Worm (Caenorhabditis elegans): ENCODE data around the gene T24F1.4.
A peak's percentile ranks its signal among the peaks of the same experiment; 100 is the strongest.

The T24F1.4 gene

ce11 chrII:11314165-11314564 is at the start of gene T24F1.4:
T24F1.4 (minus strand) TSS chrII:11314265.
- TF ChIP-seq tra-4 (tag; optimal IDR thresholded peaks at IDR 0.05) (no peak), tbx-11 (GFP tag; IDR thresholded peaks at IDR 0.05) (no peak), tbx-37 (GFP tag; conservative IDR thresholded peaks at IDR 0.05) (no peak), flt-1 (GFP tag; IDR thresholded peaks at IDR 0.05) (no peak), hnd-1 (tag; optimal IDR thresholded peaks at IDR 0.05) (no peak), ceh-13 (GFP tag; optimal IDR thresholded peaks at IDR 0.05) (no peak), sea-1 (GFP tag; conservative IDR thresholded peaks at IDR 0.05) (no peak), aly-1 (tag; optimal IDR thresholded peaks at IDR 0.05) (no peak), ceh-36 (tag; optimal IDR thresholded peaks at IDR 0.05) (no peak), B0310.2 (tag; optimal IDR thresholded peaks at IDR 0.05) (no peak)

ce11 chrII:11361751-11362150 is 47.7 kb upstream of the T24F1.4 start:
- TF ChIP-seq ceh-36 (tag; optimal IDR thresholded peaks at IDR 0.05) (no peak), tra-4 (tag; optimal IDR thresholded peaks at IDR 0.05) (no peak), tbx-37 (GFP tag; conservative IDR thresholded peaks at IDR 0.05) (no peak), scrt-1 (GFP tag; IDR thresholded peaks at IDR 0.05) (no peak), hnd-1 (tag; optimal IDR thresholded peaks at IDR 0.05) (no peak)

- TF ChIP-seq B0310.2 (tag; optimal IDR thresholded peaks at IDR 0.05): no peak
- TF ChIP-seq tbx-11 (GFP tag; IDR thresholded peaks at IDR 0.05): no peak
- TF ChIP-seq hmbx-1 (tag; optimal IDR thresholded peaks at IDR 0.05): no peak
- no peak for TF ChIP-seq aly-1 (tag; optimal IDR thresholded peaks at IDR 0.05)
- no peak for TF ChIP-seq scrt-1 (GFP tag; IDR thresholded peaks at IDR 0.05)
- no peak for TF ChIP-seq tbx-37 (GFP tag; conservative IDR thresholded peaks at IDR 0.05)
- no peak for TF ChIP-seq pes-1 (GFP tag; IDR thresholded peaks at IDR 0.05)
- TF ChIP-seq F13C5.2 (tag; optimal IDR thresholded peaks at IDR 0.05): no peak
- no peak for TF ChIP-seq ets-7 (tag; optimal IDR thresholded peaks at IDR 0.05)
Observed at ce11 chrII:11353471-11353870, 39.4 kb upstream of the T24F1.4 start.

- no peak for TF ChIP-seq tra-4 (tag; optimal IDR thresholded peaks at IDR 0.05)
- no peak for TF ChIP-seq sea-1 (GFP tag; conservative IDR thresholded peaks at IDR 0.05)
- TF ChIP-seq hmg-4 (GFP tag; optimal IDR thresholded peaks at IDR 0.05): no peak
- no peak for TF ChIP-seq ceh-13 (GFP tag; optimal IDR thresholded peaks at IDR 0.05)
- no peak for TF ChIP-seq tbx-11 (GFP tag; IDR thresholded peaks at IDR 0.05)
- no peak for TF ChIP-seq ets-7 (tag; optimal IDR thresholded peaks at IDR 0.05)
- TF ChIP-seq pes-1 (GFP tag; IDR thresholded peaks at IDR 0.05): no peak
- TF ChIP-seq B0310.2 (tag; optimal IDR thresholded peaks at IDR 0.05): no peak
- no peak for TF ChIP-seq hmbx-1 (tag; optimal IDR thresholded peaks at IDR 0.05)
- TF ChIP-seq aly-1 (tag; optimal IDR thresholded peaks at IDR 0.05): no peak
- no peak for TF ChIP-seq hnd-1 (tag; optimal IDR thresholded peaks at IDR 0.05)
- TF ChIP-seq ama-1 (optimal IDR thresholded peaks at IDR 0.05): no peak
- no peak for TF ChIP-seq ceh-36 (tag; optimal IDR thresholded peaks at IDR 0.05)
- no peak for TF ChIP-seq scrt-1 (GFP tag; IDR thresholded peaks at IDR 0.05)
Observed at ce11 chrII:11351599-11351998, 37.5 kb upstream of the T24F1.4 start, which contains the start of gene clh-2. clh-2 (plus strand) TSS chrII:11351899.

- TF ChIP-seq F13C5.2 (tag; optimal IDR thresholded peaks at IDR 0.05): no peak
Observed at ce11 chrII:11349892-11350291, 35.8 kb upstream of the T24F1.4 start, which contains the start of gene dph-5. dph-5 (plus strand) TSS chrII:11350192.

- TF ChIP-seq F13C5.2 (tag; optimal IDR thresholded peaks at IDR 0.05): peak; percentile 45
- TF ChIP-seq tbx-37 (GFP tag; conservative IDR thresholded peaks at IDR 0.05): no peak
Observed at ce11 chrII:11347878-11348556, 34.0 kb upstream of the T24F1.4 start, which contains the start of the genes B0491.6 and pigm-1. B0491.6 (minus strand) TSS chrII:11348343. pigm-1 (plus strand) TSS chrII:11348445.

ce11 chrII:11345570-11346029 is 31.5 kb upstream of the T24F1.4 start, which contains the start of gene nduf-11:
nduf-11 (minus strand) TSS chrII:11345620.
- no peak for TF ChIP-seq B0310.2 (tag; optimal IDR thresholded peaks at IDR 0.05)
- TF ChIP-seq ceh-36 (tag; optimal IDR thresholded peaks at IDR 0.05): peak; percentile 53
- TF ChIP-seq pes-1 (GFP tag; IDR thresholded peaks at IDR 0.05): peak; percentile 65
- TF ChIP-seq hnd-1 (tag; optimal IDR thresholded peaks at IDR 0.05): peak; percentile 22
- peak; percentile 40; the same call in 1 of the 2 replicates for TF ChIP-seq flt-1 (GFP tag; IDR thresholded peaks at IDR 0.05)
- TF ChIP-seq ceh-13 (GFP tag; optimal IDR thresholded peaks at IDR 0.05): no peak
- TF ChIP-seq sea-1 (GFP tag; conservative IDR thresholded peaks at IDR 0.05): 0 out of 2 replicates have a peak, but pooled peaks have one; percentile 45
- no peak for TF ChIP-seq aly-1 (tag; optimal IDR thresholded peaks at IDR 0.05)
- no peak for TF ChIP-seq ama-1 (optimal IDR thresholded peaks at IDR 0.05)
- no peak for TF ChIP-seq ets-7 (tag; optimal IDR thresholded peaks at IDR 0.05)
- TF ChIP-seq scrt-1 (GFP tag; IDR thresholded peaks at IDR 0.05): peak; percentile 20; the same call in 1 of the 2 replicates
- TF ChIP-seq F13C5.2 (tag; optimal IDR thresholded peaks at IDR 0.05): peak; percentile 63
- no peak for TF ChIP-seq hmbx-1 (tag; optimal IDR thresholded peaks at IDR 0.05)
- no peak; the same call in 1 of the 2 replicates for TF ChIP-seq tbx-37 (GFP tag; conservative IDR thresholded peaks at IDR 0.05)

- TF ChIP-seq hmbx-1 (tag; optimal IDR thresholded peaks at IDR 0.05) (no peak), ets-7 (tag; optimal IDR thresholded peaks at IDR 0.05) (no peak), tra-4 (tag; optimal IDR thresholded peaks at IDR 0.05) (no peak)
Observed at ce11 chrII:11344554-11344953, 30.5 kb upstream of the T24F1.4 start.
